Fruit fly (Drosophila melanogaster): ENCODE measurements around the gene tzn.

Gene tzn

dm6 chr3L:20771891-20772646, 26.4 kb upstream of the tzn start (continued):
- TF ChIP-seq Max (GFP tag; optimal IDR thresholded peaks at IDR 0.05) (peak; percentile 75), btn (GFP tag; optimal IDR thresholded peaks at IDR 0.05) (peak; percentile 65), Blimp-1 (GFP tag; optimal IDR thresholded peaks at IDR 0.05) (peak; percentile 80), sqz (GFP tag; optimal IDR thresholded peaks at IDR 0.05) (no peak), Sry-δ (GFP tag; optimal IDR thresholded peaks at IDR 0.05) (peak; percentile 29), zf30C (GFP tag; optimal IDR thresholded peaks at IDR 0.05) (no peak), CG14014 (GFP tag; IDR thresholded peaks at IDR 0.05) (peak; percentile 81; the same call in 1 of the 2 replicates), Drgx (GFP tag; IDR thresholded peaks at IDR 0.05) (peak; percentile 87), Antp (GFP tag; optimal IDR thresholded peaks at IDR 0.05) (peak; percentile 65), Ptx1 (GFP tag; IDR thresholded peaks at IDR 0.05) (peak; percentile 81), repo (GFP tag; optimal IDR thresholded peaks at IDR 0.05) (peak; percentile 68), ro (GFP tag; IDR thresholded peaks at IDR 0.05) (0 out of 2 replicates have a peak, but pooled peaks have one; percentile 32), ato (GFP tag; IDR thresholded peaks at IDR 0.05; ENCODE audit: partially characterized antibody) (no peak), CG16779 (GFP tag; IDR thresholded peaks at IDR 0.05) (peak; percentile 63; the same call in 1 of the 2 replicates), gro (GFP tag; optimal IDR thresholded peaks at IDR 0.05) (peak; percentile 69), Rx (GFP tag; IDR thresholded peaks at IDR 0.05) (peak; percentile 67; the same call in 1 of the 2 replicates), CG6175 (GFP tag; IDR thresholded peaks at IDR 0.05) (no peak; the same call in 2 of the 3 replicates), CG1529 (GFP tag; optimal IDR thresholded peaks at IDR 0.05) (peak; percentile 56), CG17359 (tag; optimal IDR thresholded peaks at IDR 0.05) (peak; percentile 86), nerfin-2 (GFP tag; IDR thresholded peaks at IDR 0.05; ENCODE audit: partially characterized antibody) (no peak), HLH3B (GFP tag; IDR thresholded peaks at IDR 0.05) (peak; percentile 67; the same call in 1 of the 2 replicates), CG2712 (tag; optimal IDR thresholded peaks at IDR 0.05) (peak; percentile 84), chm (GFP tag; IDR thresholded peaks at IDR 0.05) (peak; percentile 86), sob (GFP tag; IDR thresholded peaks at IDR 0.05) (peak; percentile 59), wdn (GFP tag; IDR thresholded peaks at IDR 0.05) (peak; percentile 58; the same call in 1 of the 2 replicates), ranshi (GFP tag; IDR thresholded peaks at IDR 0.05) (peak; percentile 81), Elba2 (GFP tag; optimal IDR thresholded peaks at IDR 0.05) (peak; percentile 62), crp (GFP tag; optimal IDR thresholded peaks at IDR 0.05) (no peak), CG16815 (GFP tag; optimal IDR thresholded peaks at IDR 0.05) (peak; percentile 40), fd3F (GFP tag; optimal IDR thresholded peaks at IDR 0.05) (peak; percentile 75), mirr (GFP tag; optimal IDR thresholded peaks at IDR 0.05) (peak; percentile 45), CG12104 (GFP tag; optimal IDR thresholded peaks at IDR 0.05) (peak; percentile 77), Kr (GFP tag; optimal IDR thresholded peaks at IDR 0.05) (no peak), gsb-n (tag; optimal IDR thresholded peaks at IDR 0.05) (peak; percentile 77), Adf1 (GFP tag; IDR thresholded peaks at IDR 0.05) (0 out of 2 replicates have a peak, but pooled peaks have one; percentile 21), cwo (GFP tag; optimal IDR thresholded peaks at IDR 0.05) (peak; percentile 67), CG34376 (GFP tag; optimal IDR thresholded peaks at IDR 0.05) (peak; percentile 43), crc (GFP tag; optimal IDR thresholded peaks at IDR 0.05) (no peak), CG12236 (GFP tag; optimal IDR thresholded peaks at IDR 0.05) (peak; percentile 45), kah (GFP tag; optimal IDR thresholded peaks at IDR 0.05) (peak; percentile 19), kni (GFP tag; optimal IDR thresholded peaks at IDR 0.05) (no peak), psq (GFP tag; optimal IDR thresholded peaks at IDR 0.05) (no peak), trh (GFP tag; optimal IDR thresholded peaks at IDR 0.05) (peak; percentile 16), CG11085 (GFP tag; IDR thresholded peaks at IDR 0.05) (peak; percentile 64; the same call in 1 of the 2 replicates), HLHmδ (GFP tag; optimal IDR thresholded peaks at IDR 0.05) (no peak), CG11560 (tag; IDR thresholded peaks at IDR 0.05) (peak; percentile 38; the same call in 1 of the 3 replicates), CG6272 (GFP tag; IDR thresholded peaks at IDR 0.05) (peak; percentile 26; the same call in 1 of the 2 replicates), D19B (GFP tag; optimal IDR thresholded peaks at IDR 0.05) (peak; percentile 50), CG15011 (GFP tag; optimal IDR thresholded peaks at IDR 0.05) (peak; percentile 37)
